Fruit fly (Drosophila melanogaster) whole organism, pupa: ENCODE measurements around the gene JIL-1.
A peak's percentile ranks its signal among the peaks of the same experiment; 100 is the strongest.

Experiments
- CG9948 ChIP-seq: fragments of 200-800 bp; sonication (Bioruptor generic); optimal IDR thresholded peaks from 2 replicates; lab custom pipeline; 2018; ENCODE audit warnings: missing biosample characterization, mild to moderate bottlenecking, missing genetic modification characterization, moderate library complexity
- EcR ChIP-seq: fragments of 200-800 bp; sonication (Bioruptor generic); optimal IDR thresholded peaks from 3 replicates; lab custom pipeline; 2019; ENCODE audit warnings: missing biosample characterization, missing genetic modification characterization, mild to moderate bottlenecking, moderate library complexity, missing genetic modification reagents

DNA sequence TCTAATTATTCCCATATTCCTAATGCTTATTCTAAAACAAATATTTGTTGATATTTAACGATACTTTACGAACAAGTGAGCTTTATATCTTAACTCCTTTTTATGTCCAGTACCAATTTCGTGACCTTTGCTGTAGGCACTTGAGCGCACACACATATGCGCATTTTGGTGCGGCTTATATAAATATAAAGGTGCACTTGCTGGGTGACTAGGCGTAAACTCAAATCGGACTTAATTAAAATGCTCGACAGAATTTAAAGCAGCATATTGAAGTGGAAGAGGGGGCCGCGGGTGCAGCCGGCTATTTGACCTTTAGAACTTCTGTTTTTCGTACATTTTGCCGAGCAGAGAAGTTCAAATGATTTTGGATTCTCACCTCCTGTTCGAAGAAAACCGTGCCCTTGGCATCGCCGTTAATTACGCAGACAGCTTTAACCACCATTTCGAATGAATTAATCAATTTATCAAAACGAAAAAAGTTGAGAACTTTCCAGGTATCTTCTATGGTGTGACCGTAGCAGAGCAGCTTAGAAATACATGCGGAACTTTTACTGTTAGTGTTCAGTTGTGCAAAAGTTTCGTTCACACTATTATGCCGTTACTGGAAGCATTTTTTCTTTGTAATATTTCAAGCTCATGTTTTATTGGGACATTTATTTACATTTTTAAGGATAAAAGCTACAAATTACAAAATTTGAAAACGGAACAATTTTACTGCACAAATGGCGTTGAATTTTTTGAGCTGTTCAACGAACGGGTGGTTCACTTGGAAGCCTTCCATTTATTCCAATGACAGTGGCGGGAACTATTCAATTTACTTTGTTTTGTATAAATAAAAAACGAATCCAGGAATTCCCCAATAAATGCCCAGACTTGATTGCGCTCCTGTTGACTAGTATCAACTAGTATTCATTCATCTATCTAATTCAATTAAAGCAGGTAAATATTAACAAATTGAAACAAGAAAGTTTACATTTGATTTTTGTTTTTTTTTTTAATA is 20.5 kb upstream of the JIL-1 start, which contains the start of gene Sod1:
- peak; percentile 78 for TF ChIP-seq EcR
- no peak for TF ChIP-seq CG9948 (tag; lab: Kevin White, UChicago)
